Fruit fly (Drosophila melanogaster): ENCODE data around the gene CG5151.

Gene CG5151

DNA sequence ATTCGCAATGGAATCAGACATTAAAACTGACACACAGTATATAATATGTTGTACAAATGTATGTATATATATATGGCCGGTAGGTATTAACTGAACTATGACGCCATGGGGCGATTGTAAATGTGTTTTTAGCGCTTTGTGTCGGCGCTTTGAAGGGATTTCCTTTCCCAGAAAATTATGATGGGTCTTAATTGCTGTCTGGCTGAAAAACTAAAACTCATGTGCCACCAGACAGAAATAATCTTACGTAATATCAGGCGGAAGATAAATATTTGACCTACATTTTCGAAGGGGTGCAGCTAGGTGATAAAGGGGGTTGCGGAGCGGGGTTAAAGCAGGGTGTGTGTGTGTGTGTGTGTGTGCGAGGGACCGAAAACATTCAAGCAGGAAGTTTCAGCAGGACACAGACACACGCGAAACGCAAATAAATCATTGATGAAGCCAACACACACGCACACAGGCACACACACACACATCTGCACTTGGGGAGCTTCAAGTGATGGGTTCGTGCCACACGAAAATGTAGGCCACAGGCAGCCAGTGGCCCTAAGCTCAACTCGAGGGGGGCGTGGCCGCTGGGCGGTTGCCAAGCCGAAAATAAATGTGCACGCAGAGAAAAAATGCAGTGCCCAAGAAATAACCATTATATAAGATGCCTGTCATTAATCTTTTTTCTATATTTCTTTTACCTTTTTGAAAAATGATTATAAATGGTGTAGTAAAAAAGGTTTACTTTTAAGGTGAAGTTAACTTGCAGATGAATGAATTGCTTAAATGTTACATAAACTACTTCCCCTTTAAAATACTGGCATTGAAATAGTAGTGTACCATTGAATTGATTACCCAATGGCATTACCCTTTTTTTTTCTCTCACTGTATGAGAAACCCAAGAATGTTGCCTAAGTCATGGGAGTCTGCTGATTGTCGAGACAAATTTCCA is 7.0 kb downstream of the CG5151 start (continued):
- TF ChIP-seq Tbp (GFP tag; optimal IDR thresholded peaks at IDR 0.05): no peak
- peak; percentile 10 for TF ChIP-seq CG8089 (GFP tag; optimal IDR thresholded peaks at IDR 0.05)
- no peak for TF ChIP-seq usp (GFP tag; optimal IDR thresholded peaks at IDR 0.05)
- no peak for TF ChIP-seq tll (GFP tag; optimal IDR thresholded peaks at IDR 0.05)
- TF ChIP-seq danr (GFP tag; IDR thresholded peaks at IDR 0.05): no peak
- TF ChIP-seq CG34224 (GFP tag; IDR thresholded peaks at IDR 0.05; ENCODE audit: partially characterized antibody): no peak
- no peak for TF ChIP-seq CG10274 (GFP tag; optimal IDR thresholded peaks at IDR 0.05)
- TF ChIP-seq org-1 (GFP tag; optimal IDR thresholded peaks at IDR 0.05): peak; percentile 48
- peak; percentile 74 for TF ChIP-seq CG7839 (tag; optimal IDR thresholded peaks at IDR 0.05)
- no peak for TF ChIP-seq gfzf (GFP tag; optimal IDR thresholded peaks at IDR 0.05)
- TF ChIP-seq ara (GFP tag; IDR thresholded peaks at IDR 0.05): no peak
- TF ChIP-seq az2 (GFP tag; optimal IDR thresholded peaks at IDR 0.05): peak; percentile 62
- TF ChIP-seq CG12769 (tag; optimal IDR thresholded peaks at IDR 0.05): no peak
- no peak for TF ChIP-seq zen2 (GFP tag; IDR thresholded peaks at IDR 0.05; ENCODE audit: partially characterized antibody)
- no peak for TF ChIP-seq CG7987 (GFP tag; optimal IDR thresholded peaks at IDR 0.05)
- TF ChIP-seq so (GFP tag; IDR thresholded peaks at IDR 0.05): no peak
- TF ChIP-seq CG18262 (tag; optimal IDR thresholded peaks at IDR 0.05): peak; percentile 65
- peak; percentile 20 for TF ChIP-seq CG8281 (tag; optimal IDR thresholded peaks at IDR 0.05)
- TF ChIP-seq Lhr (GFP tag; optimal IDR thresholded peaks at IDR 0.05): no peak
- TF ChIP-seq CG30020 (tag; optimal IDR thresholded peaks at IDR 0.05): no peak
- TF ChIP-seq Gsc (GFP tag; IDR thresholded peaks at IDR 0.05): no peak
- peak; percentile 67 for TF ChIP-seq Sox102F (GFP tag; optimal IDR thresholded peaks at IDR 0.05)
- no peak for TF ChIP-seq CG8359 (GFP tag; optimal IDR thresholded peaks at IDR 0.05; ENCODE audit: borderline replicate concordance)
- TF ChIP-seq YL-1 (GFP tag; optimal IDR thresholded peaks at IDR 0.05): no peak
- TF ChIP-seq CG5245 (GFP tag; optimal IDR thresholded peaks at IDR 0.05): peak; percentile 53
- TF ChIP-seq CkIIα-i1 (GFP tag; IDR thresholded peaks at IDR 0.05): no peak
- no peak for TF ChIP-seq CG18476 (GFP tag; optimal IDR thresholded peaks at IDR 0.05)
- no peak for TF ChIP-seq CG32772 (GFP tag; IDR thresholded peaks at IDR 0.05)
- no peak for TF ChIP-seq GATAe (GFP tag; conservative IDR thresholded peaks at IDR 0.05)
- TF ChIP-seq CG18011 (GFP tag; optimal IDR thresholded peaks at IDR 0.05): no peak
- no peak for TF ChIP-seq CG14965 (GFP tag; optimal IDR thresholded peaks at IDR 0.05; ENCODE audit: borderline replicate concordance)
- TF ChIP-seq ssp (GFP tag; IDR thresholded peaks at IDR 0.05): peak; percentile 32; the same call in 1 of the 2 replicates
- TF ChIP-seq Poxn (GFP tag; IDR thresholded peaks at IDR 0.05): no peak
- TF ChIP-seq CG9215 (GFP tag; IDR thresholded peaks at IDR 0.05): no peak
- TF ChIP-seq gem (tag; optimal IDR thresholded peaks at IDR 0.05): peak; percentile 83
- peak; percentile 12 for TF ChIP-seq D19A (tag; optimal IDR thresholded peaks at IDR 0.05)
- TF ChIP-seq CG17568 (GFP tag; optimal IDR thresholded peaks at IDR 0.05): peak; percentile 8
- TF ChIP-seq ab (GFP tag; optimal IDR thresholded peaks at IDR 0.05): no peak
- no peak for TF ChIP-seq CG5953 (GFP tag; IDR thresholded peaks at IDR 0.05)
- no peak for TF ChIP-seq Nf-YC (tag; optimal IDR thresholded peaks at IDR 0.05)
- no peak for TF ChIP-seq TFAM (GFP tag; optimal IDR thresholded peaks at IDR 0.05)
- TF ChIP-seq peb (GFP tag; IDR thresholded peaks at IDR 0.05): 0 out of 2 replicates have a peak, but pooled peaks have one; percentile 13
- no peak for TF ChIP-seq CG10959 (GFP tag; IDR thresholded peaks at IDR 0.05)
- TF ChIP-seq CG11398 (GFP tag; optimal IDR thresholded peaks at IDR 0.05): no peak
- peak; percentile 10 for TF ChIP-seq pnt (GFP tag; optimal IDR thresholded peaks at IDR 0.05)
- no peak for TF ChIP-seq NC2α (GFP tag; optimal IDR thresholded peaks at IDR 0.05)
- TF ChIP-seq Dip2 (GFP tag; IDR thresholded peaks at IDR 0.05): no peak
- peak; percentile 16 for TF ChIP-seq CG12744 (GFP tag; optimal IDR thresholded peaks at IDR 0.05)
- TF ChIP-seq CG18619 (GFP tag; optimal IDR thresholded peaks at IDR 0.05): peak; percentile 5
